Worm (Caenorhabditis elegans): ENCODE results near the gene srt-38.

ce11 chrV:4242431-4242830 is 28.7 kb downstream of the srt-38 start, which contains the start of gene srt-12:
- TF ChIP-seq arid-1 (GFP tag; conservative IDR thresholded peaks at IDR 0.05) (no peak), dmd-8 (GFP tag; IDR thresholded peaks at IDR 0.05) (no peak), T26A8.4 (GFP tag; IDR thresholded peaks at IDR 0.05) (no peak), aly-2 (tag; optimal IDR thresholded peaks at IDR 0.05) (no peak), unc-62 (GFP tag; optimal IDR thresholded peaks at IDR 0.05 in 1 of 2) (no peak), unc-62 (tag; optimal IDR thresholded peaks at IDR 0.05) (no peak), unc-130 (GFP tag; optimal IDR thresholded peaks at IDR 0.05) (no peak), mdl-1 (tag; optimal IDR thresholded peaks at IDR 0.05) (no peak), lir-3 (tag; optimal IDR thresholded peaks at IDR 0.05) (no peak), D1046.2 (GFP tag; IDR thresholded peaks at IDR 0.05) (no peak), egl-27 (tag; optimal IDR thresholded peaks at IDR 0.05) (no peak), snpc-1.2 (GFP tag; IDR thresholded peaks at IDR 0.05) (no peak), daf-12 (tag; optimal IDR thresholded peaks at IDR 0.05) (no peak)
